Worm (Caenorhabditis elegans) whole organism, early embryonic: Measurements from ENCODE around the gene F55G1.1.

ENCODE experiments used
- B0310.2 ChIP-seq: sonication (generic microtip); optimal IDR thresholded peaks from 2 replicates; lab custom pipeline; 2016; ENCODE audit warnings: mild to moderate bottlenecking, missing genetic modification characterization, missing compliant biosample characterization
- F13C5.2 ChIP-seq: sonication (generic microtip); optimal IDR thresholded peaks from 2 replicates; lab custom pipeline; 2017; ENCODE audit warnings: mild to moderate bottlenecking, missing genetic modification characterization, inconsistent platforms, missing compliant biosample characterization
- aly-1 ChIP-seq: sonication (generic microtip); optimal IDR thresholded peaks from 2 replicates; lab custom pipeline; 2016; ENCODE audit warnings: missing genetic modification characterization, missing compliant biosample characterization
- ama-1 ChIP-seq: fragments of 150-350 bp; optimal IDR thresholded peaks from 2 replicates; lab custom pipeline; 2014
- ceh-13 ChIP-seq: fragments of 200-800 bp; sonication (Bioruptor generic); optimal IDR thresholded peaks from 2 replicates; lab custom pipeline; 2018; ENCODE audit warnings: mild to moderate bottlenecking, missing genetic modification characterization, missing compliant biosample characterization
- ceh-36 ChIP-seq: sonication (generic microtip); optimal IDR thresholded peaks from 2 replicates; lab custom pipeline; 2016; ENCODE audit warnings: missing genetic modification characterization, inconsistent platforms, missing compliant biosample characterization
- flt-1 ChIP-seq: fragments of 200-800 bp; sonication (Bioruptor generic); IDR thresholded peaks from 2 replicates; pipeline ENCODE4 v1.3.6; 2022; ENCODE audit warnings: missing genetic modification characterization, missing compliant biosample characterization
- hmg-4 ChIP-seq: fragments of 200-800 bp; sonication (Bioruptor generic); optimal IDR thresholded peaks from 2 replicates; lab custom pipeline; 2018; ENCODE audit warnings: mild to moderate bottlenecking, missing genetic modification characterization, missing compliant biosample characterization
- hnd-1 ChIP-seq: sonication (generic microtip); optimal IDR thresholded peaks from 2 replicates; lab custom pipeline; 2016; ENCODE audit warnings: missing genetic modification characterization, missing compliant biosample characterization
- pes-1 ChIP-seq: fragments of 200-800 bp; sonication (Bioruptor generic); IDR thresholded peaks from 2 replicates; pipeline ENCODE4 v1.3.6; 2022; ENCODE audit warnings: missing genetic modification reagents, missing genetic modification characterization, missing compliant biosample characterization
- scrt-1 ChIP-seq: fragments of 200-800 bp; sonication (Bioruptor generic); IDR thresholded peaks from 2 replicates; pipeline ENCODE4 v1.3.6; 2022; ENCODE audit warnings: missing genetic modification characterization, missing compliant biosample characterization
- sea-1 ChIP-seq: fragments of 200-800 bp; sonication (Bioruptor generic); conservative IDR thresholded peaks from 2 replicates; pipeline ENCODE4 v1.3.6; 2022; ENCODE audit warnings: missing genetic modification characterization, missing compliant biosample characterization

- TF ChIP-seq B0310.2 (tag; lab: Kevin White, UChicago): peak; percentile 67
- peak; percentile 79 for TF ChIP-seq sea-1 (GFP tag; lab: Robert Waterston, UW)
- peak; percentile 56 for TF ChIP-seq hmg-4 (GFP tag; lab: Kevin White, UChicago)
- TF ChIP-seq ama-1: peak; percentile 98
- TF ChIP-seq pes-1: peak; percentile 84
- peak; percentile 58 for TF ChIP-seq flt-1 (GFP tag; lab: Robert Waterston, UW)
- peak; percentile 47 for TF ChIP-seq F13C5.2
- no peak for TF ChIP-seq hnd-1 (tag; lab: Kevin White, UChicago)
- peak; percentile 77 for TF ChIP-seq ceh-36 (tag; lab: Kevin White, UChicago)
- peak; percentile 45 for TF ChIP-seq ceh-13 (GFP tag; lab: Kevin White, UChicago)
- TF ChIP-seq scrt-1 (GFP tag; lab: Robert Waterston, UW): 0 out of 2 replicates have a peak, but pooled peaks have one; percentile 45
- TF ChIP-seq aly-1 (tag; lab: Kevin White, UChicago): peak; percentile 98
These were observed 3.8 kb upstream of the F55G1.1 start, which contains the start of the genes his-60 and his-59 for ce11 chrIV:7487554-7488456.
